Worm (Caenorhabditis elegans) whole organism, L3 larva: Measurements from ENCODE around the gene sam-10.
"Not testable (repeated sequence)": the region's sequence is repeated elsewhere in the genome, so short reads cannot be mapped to it uniquely, and the experiment has no call there.

Experiments
- aly-2 ChIP-seq: fragments of 150-350 bp; optimal IDR thresholded peaks from 2 replicates; lab custom pipeline; 2014; ENCODE audit warnings: missing biosample characterization, missing genetic modification characterization
- ama-1 ChIP-seq: fragments of 150-350 bp; optimal IDR thresholded peaks from 2 replicates; lab custom pipeline; 2018
- ceh-16 ChIP-seq: sonication (generic microtip); optimal IDR thresholded peaks from 2 replicates; lab custom pipeline; 2017; ENCODE audit warnings: missing biosample characterization, missing genetic modification characterization
- ceh-28 ChIP-seq: fragments of 150-350 bp; optimal IDR thresholded peaks from 2 replicates; lab custom pipeline; 2014; ENCODE audit warnings: missing biosample characterization, missing genetic modification reagents, missing genetic modification characterization
- ceh-82 ChIP-seq: fragments of 150-350 bp; optimal IDR thresholded peaks from 2 replicates; lab custom pipeline; 2014; ENCODE audit warnings: missing biosample characterization, missing genetic modification characterization
- daf-12 ChIP-seq: fragments of 150-350 bp; optimal IDR thresholded peaks from 2 replicates; lab custom pipeline; 2014; ENCODE audit warnings: missing biosample characterization, missing genetic modification reagents, missing genetic modification characterization
- egl-27 ChIP-seq: sonication (generic microtip); optimal IDR thresholded peaks from 4 replicates; lab custom pipeline; 2017; ENCODE audit warnings: missing biosample characterization, missing genetic modification reagents, missing genetic modification characterization
- egl-5 ChIP-seq: fragments of 150-350 bp; optimal IDR thresholded peaks from 2 replicates; lab custom pipeline; 2017; ENCODE audit warnings: missing biosample characterization, missing genetic modification reagents, missing genetic modification characterization, inconsistent platforms
- elt-2 ChIP-seq: sonication (generic microtip); optimal IDR thresholded peaks from 2 replicates; lab custom pipeline; 2016; ENCODE audit warnings: missing genetic modification reagents, mild to moderate bottlenecking, missing genetic modification characterization, missing compliant biosample characterization
- eor-1 ChIP-seq, 2 experiments: fragments of 150-350 bp; optimal IDR thresholded peaks; 2 replicates each; lab custom pipeline; 2014 to 2018; ENCODE audit warnings: missing biosample characterization in 2 of 2, missing genetic modification characterization in 2 of 2
- fos-1 ChIP-seq: fragments of 150-350 bp; optimal IDR thresholded peaks from 2 replicates; lab custom pipeline; 2014; ENCODE audit warnings: missing biosample characterization, missing genetic modification characterization
- jun-1 ChIP-seq: fragments of 150-350 bp; optimal IDR thresholded peaks from 2 replicates; lab custom pipeline; 2014; ENCODE audit warnings: missing biosample characterization, missing genetic modification reagents, missing genetic modification characterization
- lin-15B ChIP-seq: fragments of 150-350 bp; optimal IDR thresholded peaks from 2 replicates; lab custom pipeline; 2014; ENCODE audit warnings: missing biosample characterization, missing genetic modification characterization
- lsy-12 ChIP-seq: sonication (generic microtip); optimal IDR thresholded peaks from 2 replicates; lab custom pipeline; 2016; ENCODE audit warnings: mild to moderate bottlenecking, missing genetic modification characterization, missing compliant biosample characterization
- mdl-1 ChIP-seq: fragments of 150-350 bp; optimal IDR thresholded peaks from 2 replicates; lab custom pipeline; 2014; ENCODE audit warnings: missing biosample characterization, missing genetic modification characterization
- nfya-1 ChIP-seq: sonication (generic microtip); optimal IDR thresholded peaks from 2 replicates; lab custom pipeline; 2017; ENCODE audit warnings: missing genetic modification characterization, mild to moderate bottlenecking, missing compliant biosample characterization, antibody characterized with exemption, moderate library complexity; ENCODE audit not compliant: insufficient read depth
- nhr-12 ChIP-seq: fragments of 150-350 bp; optimal IDR thresholded peaks from 2 replicates; lab custom pipeline; 2014; ENCODE audit warnings: missing biosample characterization, missing genetic modification characterization
- nhr-25 ChIP-seq: sonication (generic microtip); optimal IDR thresholded peaks from 2 replicates; lab custom pipeline; 2017; ENCODE audit warnings: missing biosample characterization, missing genetic modification characterization
- nhr-43 ChIP-seq: sonication (generic microtip); optimal IDR thresholded peaks from 2 replicates; lab custom pipeline; 2016; ENCODE audit warnings: mild to moderate bottlenecking, missing genetic modification characterization, missing compliant biosample characterization; ENCODE audit not compliant: poor library complexity, severe bottlenecking
- nhr-67 ChIP-seq: fragments of 150-350 bp; optimal IDR thresholded peaks from 2 replicates; lab custom pipeline; 2014; ENCODE audit warnings: missing biosample characterization, missing genetic modification characterization
- nhr-76 ChIP-seq: fragments of 150-350 bp; sonication (generic microtip); optimal IDR thresholded peaks from 5 replicates; lab custom pipeline; 2014; ENCODE audit warnings: missing biosample characterization, missing genetic modification characterization
- nhr-77 ChIP-seq: fragments of 150-350 bp; optimal IDR thresholded peaks from 2 replicates; lab custom pipeline; 2014; ENCODE audit warnings: missing biosample characterization, missing genetic modification characterization
- pha-4 ChIP-seq: fragments of 150-350 bp; optimal IDR thresholded peaks from 2 replicates; lab custom pipeline; 2014; ENCODE audit warnings: missing biosample characterization, missing genetic modification reagents, missing genetic modification characterization
- pqm-1 ChIP-seq: fragments of 150-350 bp; optimal IDR thresholded peaks from 2 replicates; lab custom pipeline; 2017; ENCODE audit warnings: missing biosample characterization, missing genetic modification characterization, inconsistent platforms
- sea-2 ChIP-seq: fragments of 150-350 bp; sonication (generic microtip); optimal IDR thresholded peaks from 4 replicates; lab custom pipeline; 2014; ENCODE audit warnings: missing biosample characterization, missing genetic modification reagents, missing genetic modification characterization
- zag-1 ChIP-seq: fragments of 150-350 bp; optimal IDR thresholded peaks from 2 replicates; lab custom pipeline; 2014; ENCODE audit warnings: missing biosample characterization, missing genetic modification characterization
- ztf-11 ChIP-seq: fragments of 150-350 bp; optimal IDR thresholded peaks from 2 replicates; lab custom pipeline; 2014; ENCODE audit warnings: missing biosample characterization, missing genetic modification characterization

sam-10 gene

ce11 chrII:13316630-13317029 lies 13.7 kb downstream of the sam-10 start:
- TF ChIP-seq ceh-82 (tag; lab: Kevin White, UChicago) (no peak), egl-5 (tag; lab: Kevin White, UChicago) (no peak), nhr-12 (tag; lab: Kevin White, UChicago) (no peak), jun-1 (tag; lab: Kevin White, UChicago) (no peak), nhr-25 (tag; lab: Kevin White, UChicago) (no peak), mdl-1 (tag; lab: Kevin White, UChicago) (no peak), aly-2 (tag; lab: Kevin White, UChicago) (no peak), nhr-77 (no peak), lsy-12 (no peak), nhr-76 (no peak), pqm-1 (tag; lab: Kevin White, UChicago) (no peak), nhr-67 (tag; lab: Kevin White, UChicago) (no peak), ama-1 (lab: Kevin White, UChicago) (no peak)

ce11 chrII:13315637-13316523 lies 14.4 kb downstream of the sam-10 start:
- no peak for TF ChIP-seq elt-2 (tag; lab: Kevin White, UChicago)
- peak; percentile 100 for TF ChIP-seq ceh-28

- TF ChIP-seq sea-2 = no peak
- no peak for TF ChIP-seq elt-2 (tag; lab: Kevin White, UChicago)
- TF ChIP-seq ztf-11 (tag; lab: Kevin White, UChicago) = no peak
- TF ChIP-seq lin-15B (tag; lab: Kevin White, UChicago) = no peak
- TF ChIP-seq ceh-28 = no peak
- TF ChIP-seq eor-1 (tag; optimal IDR thresholded peaks at IDR 0.05; lab: Kevin White, UChicago) = no peak
- no peak for TF ChIP-seq ceh-16 (tag; lab: Kevin White, UChicago)
- no peak for TF ChIP-seq lsy-12
- no peak for TF ChIP-seq jun-1 (tag; lab: Kevin White, UChicago)
These were observed 20.1 kb downstream of the sam-10 start for ce11 chrII:13310230-13310629.

ce11 chrII:13308990-13309389 lies 21.3 kb downstream of the sam-10 start, which contains the start of gene faxc-2:
faxc-2 (plus strand) TSS chrII:13309290.
- TF ChIP-seq aly-2 (tag; lab: Kevin White, UChicago); pha-4; daf-12 (tag; lab: Kevin White, UChicago): not testable (repeated sequence)

- TF ChIP-seq elt-2 (tag; lab: Kevin White, UChicago) = peak; percentile 3
- peak; percentile 45 for TF ChIP-seq pha-4
- TF ChIP-seq nfya-1 (tag; lab: Kevin White, UChicago) = peak; percentile 35
- no peak for TF ChIP-seq egl-5 (tag; lab: Kevin White, UChicago)
These were observed 25.9 kb downstream of the sam-10 start for ce11 chrII:13304339-13304938.

- TF ChIP-seq egl-27 (no peak), nhr-43 (tag; lab: Kevin White, UChicago) (no peak), aly-2 (tag; lab: Kevin White, UChicago) (no peak), fos-1 (tag; lab: Kevin White, UChicago) (no peak), nhr-67 (tag; lab: Kevin White, UChicago) (no peak), lin-15B (tag; lab: Kevin White, UChicago) (no peak), zag-1 (no peak)
These were observed 29.7 kb downstream of the sam-10 start for ce11 chrII:13300590-13300989.
